Worm (Caenorhabditis elegans): ENCODE results near the gene sap-140.

sap-140 gene

ce11 chrIII:7478932-7479331 lies 20.6 kb upstream of the sap-140 start:
- no peak for TF ChIP-seq sdz-12 (GFP tag; optimal IDR thresholded peaks at IDR 0.05)
- TF ChIP-seq aly-2 (tag; optimal IDR thresholded peaks at IDR 0.05): no peak
- TF ChIP-seq daf-16 (GFP tag; optimal IDR thresholded peaks at IDR 0.05): peak in 1 of 2 experiments; percentile 36
- TF ChIP-seq daf-16 (tag; optimal IDR thresholded peaks at IDR 0.05): no peak
- TF ChIP-seq madf-5 (GFP tag; IDR thresholded peaks at IDR 0.05): no peak
- TF ChIP-seq lin-1 (GFP tag; IDR thresholded peaks at IDR 0.05): peak; percentile 69; the same call in 1 of the 2 replicates
- no peak for TF ChIP-seq ctbp-1 (GFP tag; IDR thresholded peaks at IDR 0.05)
- TF ChIP-seq dmd-9 (GFP tag; IDR thresholded peaks at IDR 0.05): no peak
- TF ChIP-seq lin-39 (tag; optimal IDR thresholded peaks at IDR 0.05): no peak
- TF ChIP-seq zfp-3 (GFP tag; conservative IDR thresholded peaks at IDR 0.05): no peak
- no peak for TF ChIP-seq ceh-82 (tag; optimal IDR thresholded peaks at IDR 0.05)
- TF ChIP-seq ces-1 (GFP tag; optimal IDR thresholded peaks at IDR 0.05): no peak
- no peak for TF ChIP-seq duxl-1 (tag; optimal IDR thresholded peaks at IDR 0.05; ENCODE audit: poor library complexity)
- TF ChIP-seq lir-3 (tag; optimal IDR thresholded peaks at IDR 0.05): no peak
- TF ChIP-seq hlh-11 (tag; optimal IDR thresholded peaks at IDR 0.05): peak; percentile 79
- TF ChIP-seq T26A8.4 (GFP tag; IDR thresholded peaks at IDR 0.05): 0 out of 2 replicates have a peak, but pooled peaks have one; percentile 30
- peak; percentile 78 for TF ChIP-seq php-3 (GFP tag; IDR thresholded peaks at IDR 0.05)
- TF ChIP-seq saeg-2 (GFP tag; IDR thresholded peaks at IDR 0.05): no peak
- TF ChIP-seq nhr-48 (tag; optimal IDR thresholded peaks at IDR 0.05): peak; percentile 10
- TF ChIP-seq zfp-2 (tag; optimal IDR thresholded peaks at IDR 0.05): no peak
- TF ChIP-seq hlh-30 (tag; optimal IDR thresholded peaks at IDR 0.05; ENCODE audit: insufficient read depth): peak; percentile 21
- no peak for TF ChIP-seq mxl-2 (GFP tag; conservative IDR thresholded peaks at IDR 0.05)
- TF ChIP-seq hif-1 (tag; optimal IDR thresholded peaks at IDR 0.05): no peak
- TF ChIP-seq attf-4 (tag; optimal IDR thresholded peaks at IDR 0.05): no peak
- no peak for TF ChIP-seq skn-1 (tag; optimal IDR thresholded peaks at IDR 0.05)
- no peak for TF ChIP-seq ceh-62 (tag; optimal IDR thresholded peaks at IDR 0.05)
- TF ChIP-seq ceh-32 (tag; optimal IDR thresholded peaks at IDR 0.05; ENCODE audit: poor library complexity): no peak
- TF ChIP-seq nhr-28 (tag; optimal IDR thresholded peaks at IDR 0.05): peak; percentile 66
- TF ChIP-seq ZK337.2 (GFP tag; IDR thresholded peaks at IDR 0.05): no peak
- TF ChIP-seq nhr-42 (GFP tag; IDR thresholded peaks at IDR 0.05): no peak
- peak; percentile 69 for TF ChIP-seq dmd-6 (GFP tag; IDR thresholded peaks at IDR 0.05)
- TF ChIP-seq spr-1 (tag; optimal IDR thresholded peaks at IDR 0.05): no peak
- TF ChIP-seq Y5F2A.4 (GFP tag; optimal IDR thresholded peaks at IDR 0.05): no peak
- TF ChIP-seq dve-1 (tag; optimal IDR thresholded peaks at IDR 0.05; ENCODE audit: insufficient read depth): peak; percentile 68
- TF ChIP-seq ama-1 (optimal IDR thresholded peaks at IDR 0.05): no peak
- TF ChIP-seq vab-7 (GFP tag; IDR thresholded peaks at IDR 0.05): no peak
- no peak for TF ChIP-seq cey-2 (tag; optimal IDR thresholded peaks at IDR 0.05; ENCODE audit: borderline replicate concordance, insufficient read depth)
- TF ChIP-seq rbr-2 (tag; optimal IDR thresholded peaks at IDR 0.05): no peak
- TF ChIP-seq ZK546.5 (tag; optimal IDR thresholded peaks at IDR 0.05): no peak
- no peak for TF ChIP-seq zip-11 (GFP tag; IDR thresholded peaks at IDR 0.05)
- TF ChIP-seq ztf-7 (tag; optimal IDR thresholded peaks at IDR 0.05): no peak
- no peak for TF ChIP-seq F44E2.7 (GFP tag; IDR thresholded peaks at IDR 0.05)
- no peak for TF ChIP-seq daf-8 (GFP tag; IDR thresholded peaks at IDR 0.05)
- no peak for TF ChIP-seq lin-13 (GFP tag; optimal IDR thresholded peaks at IDR 0.05)
- no peak for TF ChIP-seq F37D6.2 (tag; optimal IDR thresholded peaks at IDR 0.05)
- TF ChIP-seq lim-7 (GFP tag; IDR thresholded peaks at IDR 0.05): no peak
- peak; percentile 86 for TF ChIP-seq pqm-1 (tag; optimal IDR thresholded peaks at IDR 0.05)
- TF ChIP-seq egl-43 (GFP tag; IDR thresholded peaks at IDR 0.05): no peak
- peak; percentile 28 for TF ChIP-seq nhr-102 (tag; optimal IDR thresholded peaks at IDR 0.05)
- no peak for TF ChIP-seq dmd-8 (GFP tag; IDR thresholded peaks at IDR 0.05)
- no peak for TF ChIP-seq arid-1 (GFP tag; conservative IDR thresholded peaks at IDR 0.05)
- no peak for TF ChIP-seq mdt-29 (GFP tag; IDR thresholded peaks at IDR 0.05)

Data from whole organism, L4 larva.